Worm (Caenorhabditis elegans) whole organism, dauer: ENCODE measurements around the gene B0336.13.

Experiments
- unc-62 ChIP-seq: sonication (generic microtip); optimal IDR thresholded peaks from 2 replicates; lab custom pipeline; 2017; ENCODE audit warnings: missing biosample characterization, missing genetic modification reagents, missing genetic modification characterization

The B0336.13 gene

ce11 chrIII:5737708-5738107, 43.9 kb downstream of the B0336.13 start, which contains the start of gene B0244.6:
Gene B0244.6, plus strand, starts transcription at chrIII:5738008.
- no peak for TF ChIP-seq unc-62 (GFP tag; lab: Kevin White, UChicago)

ce11 chrIII:5740666-5741065, 46.8 kb downstream of the B0336.13 start, which contains the start of gene B0244.16:
Gene B0244.16, plus strand, starts transcription at chrIII:5740966.
- no peak for TF ChIP-seq unc-62 (GFP tag; lab: Kevin White, UChicago)

- no peak for TF ChIP-seq unc-62 (GFP tag; lab: Kevin White, UChicago)
Measured at ce11 chrIII:5743084-5743483, 49.2 kb downstream of the B0336.13 start, which contains the start of gene B0244.15. Gene B0244.15, plus strand, starts transcription at chrIII:5743384.
